Worm (Caenorhabditis elegans) whole organism, young adult: ENCODE data around the gene ugt-30.
A peak's percentile ranks its signal among the peaks of the same experiment; 100 is the strongest.

ENCODE experiments used
- B0019.2 ChIP-seq: fragments of 200-800 bp; sonication (Bioruptor generic); conservative IDR thresholded peaks from 2 replicates; pipeline ENCODE4 v1.3.6; 2022; ENCODE audit warnings: missing genetic modification reagents, missing genetic modification characterization, missing compliant biosample characterization
- B0336.3 ChIP-seq: fragments of 200-800 bp; sonication (Bioruptor generic); IDR thresholded peaks from 2 replicates; pipeline ENCODE4 v1.3.6; 2022; ENCODE audit warnings: missing genetic modification characterization, missing compliant biosample characterization
- D2030.7 ChIP-seq: fragments of 200-800 bp; sonication (Bioruptor generic); IDR thresholded peaks from 2 replicates; pipeline ENCODE4 v1.3.6; 2022; ENCODE audit warnings: missing genetic modification reagents, missing genetic modification characterization, missing compliant biosample characterization
- F10E7.11 ChIP-seq: sonication (generic microtip); optimal IDR thresholded peaks from 2 replicates; lab custom pipeline; 2017; ENCODE audit warnings: mild to moderate bottlenecking, missing genetic modification characterization, moderate library complexity, missing compliant biosample characterization
- F23B12.7 ChIP-seq: sonication (generic microtip); optimal IDR thresholded peaks from 2 replicates; lab custom pipeline; 2017; ENCODE audit warnings: missing genetic modification characterization, mild to moderate bottlenecking, missing compliant biosample characterization, antibody characterized with exemption, moderate library complexity; ENCODE audit not compliant: insufficient read depth
- F37B4.10 ChIP-seq: fragments of 200-800 bp; sonication (Bioruptor generic); IDR thresholded peaks from 2 replicates; pipeline ENCODE4 v1.3.6; 2022; ENCODE audit warnings: missing genetic modification characterization, missing compliant biosample characterization
- F49E8.2 ChIP-seq: sonication (generic microtip); optimal IDR thresholded peaks from 3 replicates; lab custom pipeline; 2017; ENCODE audit warnings: missing genetic modification characterization, mild to moderate bottlenecking, missing compliant biosample characterization, antibody characterized with exemption, moderate library complexity; ENCODE audit not compliant: insufficient read depth
- F52B5.7 ChIP-seq: sonication (generic microtip); optimal IDR thresholded peaks from 2 replicates; lab custom pipeline; 2016; ENCODE audit warnings: mild to moderate bottlenecking, missing genetic modification characterization, missing compliant biosample characterization
- F57A8.1 ChIP-seq: fragments of 200-800 bp; sonication (Bioruptor generic); optimal IDR thresholded peaks from 2 replicates; lab custom pipeline; 2018; ENCODE audit warnings: mild to moderate bottlenecking, missing genetic modification characterization, moderate library complexity, missing compliant biosample characterization
- K11D2.4 ChIP-seq: fragments of 200-800 bp; sonication (Bioruptor generic); IDR thresholded peaks from 2 replicates; pipeline ENCODE4 v1.3.6; 2022; ENCODE audit warnings: missing genetic modification reagents, missing genetic modification characterization, missing compliant biosample characterization
- T07F8.4 ChIP-seq: sonication (generic microtip); optimal IDR thresholded peaks from 2 replicates; lab custom pipeline; 2016; ENCODE audit warnings: mild to moderate bottlenecking, missing genetic modification characterization, moderate library complexity, missing compliant biosample characterization
- Y53G8AR.9 ChIP-seq: fragments of 200-800 bp; sonication (Bioruptor generic); conservative IDR thresholded peaks from 2 replicates; pipeline ENCODE4 v1.3.6; 2022; ENCODE audit warnings: missing genetic modification reagents, missing genetic modification characterization, missing compliant biosample characterization
- Y56A3A.18 ChIP-seq: fragments of 200-800 bp; sonication (Bioruptor generic); IDR thresholded peaks from 2 replicates; pipeline ENCODE4 v1.3.6; 2022; ENCODE audit warnings: missing genetic modification reagents, missing genetic modification characterization, missing compliant biosample characterization
- Y67H2A.10 ChIP-seq: fragments of 200-800 bp; sonication (Bioruptor generic); conservative IDR thresholded peaks from 2 replicates; pipeline ENCODE4 v1.3.6; 2022; ENCODE audit warnings: missing genetic modification reagents, missing genetic modification characterization, missing compliant biosample characterization
- Y79H2A.3 ChIP-seq: fragments of 200-800 bp; sonication (Bioruptor generic); conservative IDR thresholded peaks from 2 replicates; pipeline ENCODE4 v1.3.6; 2022; ENCODE audit warnings: missing genetic modification reagents, missing genetic modification characterization, missing compliant biosample characterization
- ZK185.1 ChIP-seq: sonication (generic microtip); optimal IDR thresholded peaks from 2 replicates; lab custom pipeline; 2016; ENCODE audit warnings: mild to moderate bottlenecking, missing genetic modification characterization, missing compliant biosample characterization; ENCODE audit not compliant: poor library complexity, severe bottlenecking
- aptf-2 ChIP-seq: fragments of 200-800 bp; sonication (Bioruptor generic); conservative IDR thresholded peaks from 2 replicates; pipeline ENCODE4 v1.3.6; 2022; ENCODE audit warnings: missing genetic modification reagents, missing genetic modification characterization, missing compliant biosample characterization
- aptf-3 ChIP-seq: fragments of 200-800 bp; sonication (Bioruptor generic); IDR thresholded peaks from 2 replicates; pipeline ENCODE4 v1.3.6; 2022; ENCODE audit warnings: missing genetic modification characterization, missing compliant biosample characterization
- attf-5 ChIP-seq: fragments of 200-800 bp; sonication (Bioruptor generic); optimal IDR thresholded peaks from 2 replicates; lab custom pipeline; 2018; ENCODE audit warnings: mild to moderate bottlenecking, missing genetic modification characterization, missing compliant biosample characterization
- ccch-3 ChIP-seq: fragments of 200-800 bp; sonication (Bioruptor generic); optimal IDR thresholded peaks from 2 replicates; lab custom pipeline; 2018; ENCODE audit warnings: mild to moderate bottlenecking, missing genetic modification characterization, missing compliant biosample characterization
- cebp-2 ChIP-seq: fragments of 200-800 bp; sonication (Bioruptor generic); IDR thresholded peaks from 2 replicates; pipeline ENCODE4 v1.3.6; 2022; ENCODE audit warnings: missing genetic modification characterization, missing compliant biosample characterization
- ceh-100 ChIP-seq: fragments of 200-800 bp; sonication (Bioruptor generic); IDR thresholded peaks from 2 replicates; pipeline ENCODE4 v1.3.6; 2022; ENCODE audit warnings: missing genetic modification reagents, missing genetic modification characterization, missing compliant biosample characterization
- ceh-40 ChIP-seq: fragments of 200-800 bp; sonication (Bioruptor generic); IDR thresholded peaks from 2 replicates; pipeline ENCODE4 v1.3.6; 2022; ENCODE audit warnings: missing genetic modification characterization, missing compliant biosample characterization
- ceh-58 ChIP-seq: fragments of 200-800 bp; sonication (Bioruptor generic); IDR thresholded peaks from 2 replicates; pipeline ENCODE4 v1.3.6; 2022; ENCODE audit warnings: missing genetic modification characterization, missing compliant biosample characterization
- chd-7 ChIP-seq: sonication (generic microtip); optimal IDR thresholded peaks from 2 replicates; lab custom pipeline; 2016; ENCODE audit warnings: mild to moderate bottlenecking, missing genetic modification characterization, moderate library complexity, missing compliant biosample characterization
- die-1 ChIP-seq: sonication (generic microtip); optimal IDR thresholded peaks from 2 replicates; lab custom pipeline; 2016; ENCODE audit warnings: missing genotype, mild to moderate bottlenecking, missing genetic modification characterization, missing compliant biosample characterization
- dox-1 ChIP-seq: fragments of 200-800 bp; sonication (Bioruptor generic); IDR thresholded peaks from 2 replicates; pipeline ENCODE4 v1.3.6; 2022; ENCODE audit warnings: missing genetic modification reagents, missing genetic modification characterization, missing compliant biosample characterization
- dpff-1 ChIP-seq: sonication (generic microtip); optimal IDR thresholded peaks from 2 replicates; lab custom pipeline; 2017; ENCODE audit warnings: mild to moderate bottlenecking, missing genetic modification characterization, missing compliant biosample characterization
- ets-4 ChIP-seq: fragments of 200-800 bp; sonication (Bioruptor generic); optimal IDR thresholded peaks from 2 replicates; lab custom pipeline; 2018; ENCODE audit warnings: mild to moderate bottlenecking, missing genetic modification characterization, missing compliant biosample characterization
- fkh-3 ChIP-seq: sonication (generic microtip); optimal IDR thresholded peaks from 2 replicates; lab custom pipeline; 2016; ENCODE audit warnings: mild to moderate bottlenecking, missing genetic modification characterization, missing compliant biosample characterization
- him-1 ChIP-seq: sonication (generic microtip); optimal IDR thresholded peaks from 2 replicates; lab custom pipeline; 2016; ENCODE audit warnings: missing genotype, missing genetic modification reagents, missing genetic modification characterization, missing compliant biosample characterization
- hlh-12 ChIP-seq: sonication (generic microtip); optimal IDR thresholded peaks from 2 replicates; lab custom pipeline; 2016; ENCODE audit warnings: missing genetic modification characterization, missing compliant biosample characterization
- hmg-1.2 ChIP-seq: fragments of 200-800 bp; sonication (Bioruptor generic); IDR thresholded peaks from 2 replicates; pipeline ENCODE4 v1.3.6; 2022; ENCODE audit warnings: missing genetic modification reagents, missing genetic modification characterization, missing compliant biosample characterization
- hsf-1 ChIP-seq: fragments of 200-800 bp; sonication (Bioruptor generic); IDR thresholded peaks from 2 replicates; pipeline ENCODE4 v1.3.6; 2022; ENCODE audit warnings: missing genetic modification reagents, missing genetic modification characterization, missing compliant biosample characterization
- let-526 ChIP-seq: fragments of 200-800 bp; sonication (Bioruptor generic); IDR thresholded peaks from 2 replicates; pipeline ENCODE4 v1.3.6; 2022; ENCODE audit warnings: missing genetic modification reagents, missing genetic modification characterization, missing compliant biosample characterization
- let-607 ChIP-seq, 2 experiments: fragments of 200-800 bp in 1 of 2; sonication (Bioruptor generic) in 1 of 2; sonication (generic microtip) in 1 of 2; optimal IDR thresholded peaks; 2 replicates each; lab custom pipeline; 2016 to 2018; ENCODE audit warnings: mild to moderate bottlenecking in 2 of 2, missing compliant biosample characterization in 2 of 2, missing genetic modification characterization in 2 of 2, moderate library complexity in 2 of 2, missing genotype in 1 of 2
- lin-35 ChIP-seq, 3 experiments: fragments of 150-350 bp in 2 of 3; sonication (generic microtip) in 1 of 3; optimal IDR thresholded peaks; 2 replicates each; lab custom pipeline; 2014 to 2018; ENCODE audit warnings: missing biosample characterization in 3 of 3, missing genetic modification characterization in 3 of 3, missing genetic modification reagents in 3 of 3
- lir-1 ChIP-seq: fragments of 200-800 bp; sonication (Bioruptor generic); conservative IDR thresholded peaks from 2 replicates; pipeline ENCODE4 v1.3.6; 2022; ENCODE audit warnings: missing genetic modification reagents, missing genetic modification characterization, missing compliant biosample characterization
- lsl-1 ChIP-seq: fragments of 200-800 bp; sonication (Bioruptor generic); optimal IDR thresholded peaks from 2 replicates; lab custom pipeline; 2018; ENCODE audit warnings: mild to moderate bottlenecking, missing genetic modification characterization, moderate library complexity, missing compliant biosample characterization
- madf-6 ChIP-seq: fragments of 200-800 bp; sonication (Bioruptor generic); IDR thresholded peaks from 2 replicates; pipeline ENCODE4 v1.3.6; 2022; ENCODE audit warnings: missing genetic modification reagents, missing genetic modification characterization, missing compliant biosample characterization
- mcd-1 ChIP-seq: fragments of 200-800 bp; sonication (Bioruptor generic); IDR thresholded peaks from 2 replicates; pipeline ENCODE4 v1.3.6; 2022; ENCODE audit warnings: missing genetic modification reagents, missing genetic modification characterization, missing compliant biosample characterization
- mel-28 ChIP-seq: sonication (generic microtip); optimal IDR thresholded peaks from 2 replicates; lab custom pipeline; 2016; ENCODE audit warnings: borderline replicate concordance, mild to moderate bottlenecking, missing genetic modification characterization, missing compliant biosample characterization
- mes-4 ChIP-seq: sonication (generic microtip); optimal IDR thresholded peaks from 2 replicates; lab custom pipeline; 2016; ENCODE audit warnings: missing genotype, missing genetic modification characterization, missing compliant biosample characterization
- nfyb-1 ChIP-seq: fragments of 200-800 bp; sonication (Bioruptor generic); IDR thresholded peaks from 2 replicates; pipeline ENCODE4 v1.3.6; 2022; ENCODE audit warnings: missing genetic modification reagents, missing genetic modification characterization, missing compliant biosample characterization
- nhr-80 ChIP-seq: sonication (generic microtip); optimal IDR thresholded peaks from 2 replicates; lab custom pipeline; 2016; ENCODE audit warnings: missing genetic modification characterization, missing compliant biosample characterization
- xnd-1 ChIP-seq: sonication (generic microtip); optimal IDR thresholded peaks from 2 replicates; lab custom pipeline; 2016; ENCODE audit warnings: missing genotype, missing genetic modification reagents, missing genetic modification characterization, missing compliant biosample characterization
- zfh-2 ChIP-seq: fragments of 200-800 bp; sonication (Bioruptor generic); conservative IDR thresholded peaks from 2 replicates; pipeline ENCODE4 v1.3.6; 2022; ENCODE audit warnings: missing genetic modification reagents, missing genetic modification characterization, missing compliant biosample characterization
- ztf-26 ChIP-seq: sonication (generic microtip); optimal IDR thresholded peaks from 2 replicates; lab custom pipeline; 2017; ENCODE audit warnings: missing genetic modification characterization, missing compliant biosample characterization

The ugt-30 gene

DNA sequence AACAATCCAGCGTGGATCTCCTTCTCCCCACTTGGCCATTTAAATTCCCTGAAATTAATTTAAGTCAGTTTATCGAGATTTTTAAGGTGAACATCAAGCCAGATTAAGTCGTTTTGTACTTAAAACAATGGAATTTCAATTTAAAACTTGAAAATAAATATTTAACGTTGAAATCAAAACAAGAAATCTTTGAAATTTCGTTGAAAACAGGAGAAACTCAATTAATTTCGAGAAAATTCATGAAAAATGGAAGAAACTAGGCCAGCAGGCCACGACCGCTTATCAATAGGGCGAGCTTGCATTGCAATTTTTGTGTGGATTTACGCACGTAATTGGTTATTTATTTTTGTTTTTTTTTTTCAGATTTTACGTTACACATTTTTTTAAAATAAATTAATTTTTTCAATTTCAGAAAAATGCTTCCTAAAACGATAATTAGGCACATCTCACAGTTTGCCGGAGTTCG, 39.7 kb downstream of the ugt-30 start, which contains the start of the genes ahsa-1 and C01G10.7 (continued):
- TF ChIP-seq mel-28 (tag; lab: Kevin White, UChicago): peak; percentile 57
- peak; percentile 82 for TF ChIP-seq lir-1
- no peak for TF ChIP-seq hlh-12 (tag; lab: Kevin White, UChicago)
- peak; percentile 84 for TF ChIP-seq F23B12.7
- no peak for TF ChIP-seq ceh-58 (GFP tag; lab: Robert Waterston, UW)
- no peak for TF ChIP-seq fkh-3 (tag; lab: Kevin White, UChicago)
- TF ChIP-seq ceh-100 (GFP tag; lab: Robert Waterston, UW): peak; percentile 72
- peak; percentile 74 for TF ChIP-seq Y67H2A.10 (GFP tag; lab: Robert Waterston, UW)
- no peak for TF ChIP-seq ets-4 (GFP tag; lab: Kevin White, UChicago)
- no peak for TF ChIP-seq Y56A3A.18
- TF ChIP-seq let-526 (GFP tag; lab: Robert Waterston, UW): peak; percentile 90
- peak; percentile 93 for TF ChIP-seq dox-1 (GFP tag; lab: Robert Waterston, UW)
- TF ChIP-seq aptf-3 (GFP tag; lab: Robert Waterston, UW): no peak
- TF ChIP-seq B0336.3 (GFP tag; lab: Robert Waterston, UW): no peak
- no peak for TF ChIP-seq F57A8.1 (GFP tag; lab: Kevin White, UChicago)
- peak; percentile 46 for TF ChIP-seq ztf-26 (tag; lab: Kevin White, UChicago)
- TF ChIP-seq chd-7 (tag; lab: Kevin White, UChicago): no peak
- TF ChIP-seq B0019.2 (GFP tag; lab: Robert Waterston, UW): peak; percentile 82; the same call in 1 of the 2 replicates
- no peak; the same call in 1 of the 2 replicates for TF ChIP-seq nfyb-1 (GFP tag; lab: Robert Waterston, UW)
- TF ChIP-seq xnd-1: peak; percentile 19
- TF ChIP-seq hsf-1 (GFP tag; lab: Robert Waterston, UW): peak; percentile 97
- TF ChIP-seq Y53G8AR.9 (GFP tag; lab: Robert Waterston, UW): peak; percentile 76; the same call in 1 of the 2 replicates
- no peak for TF ChIP-seq cebp-2
- TF ChIP-seq mcd-1: peak; percentile 98
- TF ChIP-seq F10E7.11 (tag; lab: Kevin White, UChicago): no peak
- TF ChIP-seq K11D2.4 (GFP tag; lab: Robert Waterston, UW): 0 out of 2 replicates have a peak, but pooled peaks have one; percentile 55
- TF ChIP-seq F52B5.7 (tag; lab: Kevin White, UChicago): no peak
- no peak for TF ChIP-seq F37B4.10 (GFP tag; lab: Robert Waterston, UW)
- TF ChIP-seq Y79H2A.3 (GFP tag; lab: Robert Waterston, UW): peak; percentile 77
- peak; percentile 93 for TF ChIP-seq attf-5 (GFP tag; lab: Kevin White, UChicago)
- no peak for TF ChIP-seq die-1
- TF ChIP-seq zfh-2: no peak
- peak; percentile 30 for TF ChIP-seq ccch-3 (GFP tag; lab: Kevin White, UChicago)
- peak; percentile 26 for TF ChIP-seq him-1 (tag; lab: Kevin White, UChicago)
- peak; percentile 88 for TF ChIP-seq D2030.7 (GFP tag; lab: Robert Waterston, UW)
- peak; percentile 24 for TF ChIP-seq T07F8.4 (tag; lab: Kevin White, UChicago)
- TF ChIP-seq ceh-40: no peak
- peak; percentile 79 for TF ChIP-seq madf-6 (GFP tag; lab: Robert Waterston, UW)
- peak; percentile 97 for TF ChIP-seq ZK185.1
- TF ChIP-seq let-607 (tag; optimal IDR thresholded peaks at IDR 0.05; lab: Kevin White, UChicago): peak in 1 of 2 experiments; percentile 77
- TF ChIP-seq lin-35 (GFP tag; optimal IDR thresholded peaks at IDR 0.05; lab: Kevin White, UChicago): no peak
- peak; percentile 90 for TF ChIP-seq aptf-2
- TF ChIP-seq mes-4 (tag; lab: Kevin White, UChicago): no peak
- TF ChIP-seq F49E8.2 (tag; lab: Kevin White, UChicago): peak; percentile 24
- no peak for TF ChIP-seq dpff-1 (tag; lab: Kevin White, UChicago)
- peak; percentile 51; the same call in 1 of the 2 replicates for TF ChIP-seq hmg-1.2 (GFP tag; lab: Robert Waterston, UW)
- peak; percentile 49 for TF ChIP-seq nhr-80 (tag; lab: Kevin White, UChicago)
- peak; percentile 68 for TF ChIP-seq lsl-1 (GFP tag; lab: Kevin White, UChicago)
